Worm (Caenorhabditis elegans) whole organism, L1 larva: ENCODE measurements around the gene C28A5.6.

Source experiments
- C04F5.9 ChIP-seq: sonication (generic microtip); optimal IDR thresholded peaks from 2 replicates; lab custom pipeline; 2016; ENCODE audit warnings: missing genetic modification characterization, missing compliant biosample characterization
- C16A3.4 ChIP-seq: fragments of 150-350 bp; optimal IDR thresholded peaks from 2 replicates; lab custom pipeline; 2014; ENCODE audit warnings: missing biosample characterization, missing genetic modification characterization
- Y116A8C.19 ChIP-seq: sonication (generic microtip); optimal IDR thresholded peaks from 2 replicates; lab custom pipeline; 2016; ENCODE audit warnings: missing compliant biosample characterization, missing genetic modification characterization, borderline replicate concordance
- aha-1 ChIP-seq: fragments of 150-350 bp; optimal IDR thresholded peaks from 2 replicates; lab custom pipeline; 2014; ENCODE audit warnings: missing biosample characterization, missing genetic modification characterization
- alr-1 ChIP-seq: fragments of 200-800 bp; sonication (Bioruptor generic); optimal IDR thresholded peaks from 2 replicates; lab custom pipeline; 2018; ENCODE audit warnings: borderline replicate concordance, mild to moderate bottlenecking, missing genetic modification characterization, missing compliant biosample characterization
- ama-1 ChIP-seq: fragments of 150-350 bp; optimal IDR thresholded peaks from 2 replicates; lab custom pipeline; 2014
- ceh-63 ChIP-seq: fragments of 200-800 bp; sonication (Bioruptor generic); optimal IDR thresholded peaks from 2 replicates; lab custom pipeline; 2018; ENCODE audit warnings: mild to moderate bottlenecking, missing genetic modification characterization, missing compliant biosample characterization
- ces-1 ChIP-seq: fragments of 150-350 bp; optimal IDR thresholded peaks from 2 replicates; lab custom pipeline; 2014; ENCODE audit warnings: missing biosample characterization, missing genetic modification reagents, missing genetic modification characterization
- dpl-1 ChIP-seq, 3 experiments: fragments of 150-350 bp in 2 of 3; sonication (generic microtip) in 1 of 3; optimal IDR thresholded peaks; 2 replicates each; lab custom pipeline; 2014 to 2017; ENCODE audit warnings: missing biosample characterization in 3 of 3, missing genetic modification characterization in 3 of 3, missing genetic modification reagents in 3 of 3
- efl-3 ChIP-seq: fragments of 200-800 bp; sonication (Bioruptor generic); optimal IDR thresholded peaks from 2 replicates; lab custom pipeline; 2018; ENCODE audit warnings: mild to moderate bottlenecking, missing genetic modification characterization, missing compliant biosample characterization
- egl-27 ChIP-seq, 2 experiments: fragments of 150-350 bp in 1 of 2; sonication (generic microtip); optimal IDR thresholded peaks; 3 replicates each; lab custom pipeline; 2017 to 2018; ENCODE audit warnings: missing biosample characterization in 2 of 2, missing genetic modification characterization in 2 of 2, missing genetic modification reagents in 2 of 2
- elt-2 ChIP-seq: sonication (generic microtip); optimal IDR thresholded peaks from 2 replicates; lab custom pipeline; 2016; ENCODE audit warnings: missing genetic modification characterization, mild to moderate bottlenecking, inconsistent platforms, missing compliant biosample characterization, missing genetic modification reagents
- elt-3 ChIP-seq, 6 experiments: fragments of 150-350 bp in 1 of 6; sonication (generic microtip); optimal IDR thresholded peaks; 2 replicates each; lab custom pipeline; 2017 to 2018; ENCODE audit warnings: missing biosample characterization in 6 of 6, missing genetic modification characterization in 6 of 6, inconsistent platforms in 1 of 6
- fkh-10 ChIP-seq: sonication (generic microtip); optimal IDR thresholded peaks from 2 replicates; lab custom pipeline; 2017; ENCODE audit warnings: missing biosample characterization, missing genetic modification reagents, missing genetic modification characterization
- fkh-4 ChIP-seq: sonication (generic microtip); optimal IDR thresholded peaks from 2 replicates; lab custom pipeline; 2016; ENCODE audit warnings: missing compliant biosample characterization, missing genetic modification characterization, borderline replicate concordance
- fkh-8 ChIP-seq: sonication (generic microtip); optimal IDR thresholded peaks from 2 replicates; lab custom pipeline; 2016; ENCODE audit warnings: mild to moderate bottlenecking, missing genetic modification characterization, missing compliant biosample characterization
- fos-1 ChIP-seq: fragments of 150-350 bp; optimal IDR thresholded peaks from 2 replicates; lab custom pipeline; 2014; ENCODE audit warnings: missing biosample characterization, missing genetic modification characterization
- grh-1 ChIP-seq: fragments of 200-800 bp; sonication (Bioruptor generic); IDR thresholded peaks from 2 replicates; pipeline ENCODE4 v1.3.6; 2022; ENCODE audit warnings: missing genetic modification reagents, missing genetic modification characterization, missing compliant biosample characterization
- hlh-4 ChIP-seq: sonication (generic microtip); optimal IDR thresholded peaks from 2 replicates; lab custom pipeline; 2016; ENCODE audit warnings: mild to moderate bottlenecking, missing genetic modification characterization, missing compliant biosample characterization
- hpl-2 ChIP-seq: fragments of 150-350 bp; optimal IDR thresholded peaks from 2 replicates; lab custom pipeline; 2014; ENCODE audit warnings: missing biosample characterization, missing genetic modification reagents, missing genetic modification characterization
- lir-3 ChIP-seq: sonication (generic microtip); optimal IDR thresholded peaks from 2 replicates; lab custom pipeline; 2016; ENCODE audit warnings: mild to moderate bottlenecking, missing genetic modification characterization, moderate library complexity, missing compliant biosample characterization; ENCODE audit not compliant: poor library complexity
- lsy-2 ChIP-seq, 2 experiments: fragments of 150-350 bp; optimal IDR thresholded peaks; 2 replicates each; lab custom pipeline; 2014; ENCODE audit warnings: missing biosample characterization in 2 of 2, missing genetic modification characterization in 2 of 2
- mab-9 ChIP-seq: fragments of 200-800 bp; sonication (Bioruptor generic); IDR thresholded peaks from 2 replicates; pipeline ENCODE4 v1.3.6; 2022; ENCODE audit warnings: missing genetic modification reagents, missing genetic modification characterization, missing compliant biosample characterization
- mdl-1 ChIP-seq, 2 experiments: fragments of 150-350 bp; optimal IDR thresholded peaks; 2 replicates each; lab custom pipeline; 2014 to 2017; ENCODE audit warnings: missing biosample characterization in 2 of 2, missing genetic modification characterization in 2 of 2, inconsistent platforms in 1 of 2
- mep-1 ChIP-seq: fragments of 150-350 bp; optimal IDR thresholded peaks from 2 replicates; lab custom pipeline; 2014; ENCODE audit warnings: missing biosample characterization, missing genetic modification characterization
- nhr-11 ChIP-seq: fragments of 150-350 bp; optimal IDR thresholded peaks from 2 replicates; lab custom pipeline; 2014; ENCODE audit warnings: missing biosample characterization, missing genetic modification characterization
- nhr-237 ChIP-seq: fragments of 150-350 bp; optimal IDR thresholded peaks from 2 replicates; lab custom pipeline; 2014; ENCODE audit warnings: missing biosample characterization, missing genetic modification characterization
- nhr-28 ChIP-seq: fragments of 150-350 bp; optimal IDR thresholded peaks from 2 replicates; lab custom pipeline; 2014; ENCODE audit warnings: missing biosample characterization, missing genetic modification characterization
- nhr-76 ChIP-seq: sonication (generic microtip); optimal IDR thresholded peaks from 2 replicates; lab custom pipeline; 2017; ENCODE audit warnings: missing biosample characterization, missing genetic modification characterization
- nhr-77 ChIP-seq: fragments of 150-350 bp; optimal IDR thresholded peaks from 2 replicates; lab custom pipeline; 2014; ENCODE audit warnings: missing biosample characterization, missing genetic modification characterization
- nhr-84 ChIP-seq: sonication (generic microtip); optimal IDR thresholded peaks from 2 replicates; lab custom pipeline; 2017; ENCODE audit warnings: missing biosample characterization, missing genetic modification characterization
- pqm-1 ChIP-seq: sonication (generic microtip); optimal IDR thresholded peaks from 3 replicates; lab custom pipeline; 2017; ENCODE audit warnings: missing biosample characterization, missing genetic modification characterization
- rnt-1 ChIP-seq: sonication (generic microtip); optimal IDR thresholded peaks from 2 replicates; lab custom pipeline; 2016; ENCODE audit warnings: mild to moderate bottlenecking, missing genetic modification characterization, moderate library complexity, missing compliant biosample characterization
- skn-1 ChIP-seq: fragments of 150-350 bp; optimal IDR thresholded peaks from 2 replicates; lab custom pipeline; 2014; ENCODE audit warnings: missing biosample characterization, missing genetic modification characterization
- sox-4 ChIP-seq: sonication (generic microtip); optimal IDR thresholded peaks from 2 replicates; lab custom pipeline; 2016; ENCODE audit warnings: missing genetic modification characterization, missing compliant biosample characterization
- sup-37 ChIP-seq: fragments of 200-800 bp; sonication (Bioruptor generic); optimal IDR thresholded peaks from 2 replicates; lab custom pipeline; 2018; ENCODE audit warnings: mild to moderate bottlenecking, missing genetic modification characterization, missing compliant biosample characterization
- swsn-7 ChIP-seq: sonication (generic microtip); optimal IDR thresholded peaks from 2 replicates; lab custom pipeline; 2016; ENCODE audit warnings: missing genetic modification characterization, missing compliant biosample characterization
- unc-130 ChIP-seq: fragments of 150-350 bp; optimal IDR thresholded peaks from 2 replicates; lab custom pipeline; 2017; ENCODE audit warnings: missing biosample characterization, missing genetic modification characterization, inconsistent platforms
- unc-62 ChIP-seq: fragments of 150-350 bp; optimal IDR thresholded peaks from 2 replicates; lab custom pipeline; 2014; ENCODE audit warnings: missing biosample characterization, missing genetic modification reagents, missing genetic modification characterization
- unc-86 ChIP-seq: sonication (generic microtip); optimal IDR thresholded peaks from 2 replicates; lab custom pipeline; 2016; ENCODE audit warnings: missing genetic modification characterization, missing compliant biosample characterization
- unc-98 ChIP-seq: fragments of 200-800 bp; sonication (Bioruptor generic); IDR thresholded peaks from 2 replicates; pipeline ENCODE4 v1.3.6; 2022; ENCODE audit warnings: missing genetic modification characterization, missing compliant biosample characterization
- vab-15 ChIP-seq: sonication (generic microtip); optimal IDR thresholded peaks from 2 replicates; lab custom pipeline; 2017; ENCODE audit warnings: missing genotype, mild to moderate bottlenecking, missing genetic modification characterization, missing compliant biosample characterization
- zag-1 ChIP-seq: fragments of 150-350 bp; optimal IDR thresholded peaks from 2 replicates; lab custom pipeline; 2014; ENCODE audit warnings: missing biosample characterization, missing genetic modification characterization
- zip-4 ChIP-seq: fragments of 200-800 bp; sonication (Bioruptor generic); optimal IDR thresholded peaks from 2 replicates; lab custom pipeline; 2018; ENCODE audit warnings: mild to moderate bottlenecking, missing genetic modification characterization, moderate library complexity, missing compliant biosample characterization
- ztf-11 ChIP-seq, 2 experiments: sonication (generic microtip); optimal IDR thresholded peaks; 2 replicates each; lab custom pipeline; 2016 to 2017; ENCODE audit warnings: missing genetic modification characterization in 2 of 2, missing biosample characterization in 1 of 2, missing compliant biosample characterization in 1 of 2

Gene C28A5.6

DNA sequence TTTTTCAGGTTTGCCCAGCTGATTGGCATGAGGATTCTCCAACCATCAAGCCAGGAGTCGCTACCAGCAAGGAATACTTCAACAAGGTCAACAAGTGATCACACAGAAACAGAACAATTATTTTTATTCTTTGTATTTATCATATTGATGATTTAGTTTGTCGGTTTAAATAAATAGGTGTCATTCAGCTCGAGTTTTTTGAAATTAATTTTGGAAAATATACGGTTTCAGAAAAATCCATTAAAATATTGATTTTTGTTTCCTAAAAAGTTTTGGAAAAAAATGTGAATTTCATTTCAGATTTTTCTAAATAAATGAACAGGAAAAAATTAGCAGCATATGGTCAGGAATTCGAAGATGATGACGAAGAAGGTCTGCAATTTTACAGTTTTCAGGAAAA lies 21.1 kb downstream of the C28A5.6 start, which contains the start of gene gpch-1:
Gene gpch-1 (plus strand): TSS at position 301 of the 400 bp plus-strand sequence.
- TF ChIP-seq nhr-84 (no peak), fos-1 (no peak), pqm-1 (tag; lab: Kevin White, UChicago) (no peak), nhr-237 (tag; lab: Kevin White, UChicago) (no peak), ces-1 (GFP tag; lab: Kevin White, UChicago) (no peak), sup-37 (no peak), grh-1 (no peak), egl-27 (tag; optimal IDR thresholded peaks at IDR 0.05; lab: Kevin White, UChicago) (no peak), lir-3 (no peak), unc-130 (tag; lab: Kevin White, UChicago) (no peak), aha-1 (tag; lab: Kevin White, UChicago) (no peak), rnt-1 (tag; lab: Kevin White, UChicago) (no peak)
- TF ChIP-seq, all 84 proteins: peak for 0

- TF ChIP-seq lsy-2 (tag; optimal IDR thresholded peaks at IDR 0.05; lab: Kevin White, UChicago) (no peak), zag-1 (no peak), swsn-7 (no peak), skn-1 (tag; lab: Kevin White, UChicago) (no peak), nhr-11 (tag; lab: Kevin White, UChicago) (no peak), efl-3 (no peak), pqm-1 (tag; lab: Kevin White, UChicago) (no peak)
These were observed 22.2 kb downstream of the C28A5.6 start, which contains the start of gene prdx-3 for ce11 chrIII:4407144-4407543. Gene prdx-3 (plus strand): TSS chrIII:4407444.

ce11 chrIII:4405986-4406385 lies 23.3 kb downstream of the C28A5.6 start, which contains the start of gene rnp-4:
Gene rnp-4 (plus strand): TSS chrIII:4406286.
- no peak for TF ChIP-seq lir-3
- TF ChIP-seq egl-27 (tag; optimal IDR thresholded peaks at IDR 0.05; lab: Kevin White, UChicago) = no peak
- no peak for TF ChIP-seq pqm-1 (tag; lab: Kevin White, UChicago)
- TF ChIP-seq C16A3.4 = no peak
- TF ChIP-seq ces-1 (GFP tag; lab: Kevin White, UChicago) = no peak
- TF ChIP-seq aha-1 (tag; lab: Kevin White, UChicago) = no peak

DNA sequence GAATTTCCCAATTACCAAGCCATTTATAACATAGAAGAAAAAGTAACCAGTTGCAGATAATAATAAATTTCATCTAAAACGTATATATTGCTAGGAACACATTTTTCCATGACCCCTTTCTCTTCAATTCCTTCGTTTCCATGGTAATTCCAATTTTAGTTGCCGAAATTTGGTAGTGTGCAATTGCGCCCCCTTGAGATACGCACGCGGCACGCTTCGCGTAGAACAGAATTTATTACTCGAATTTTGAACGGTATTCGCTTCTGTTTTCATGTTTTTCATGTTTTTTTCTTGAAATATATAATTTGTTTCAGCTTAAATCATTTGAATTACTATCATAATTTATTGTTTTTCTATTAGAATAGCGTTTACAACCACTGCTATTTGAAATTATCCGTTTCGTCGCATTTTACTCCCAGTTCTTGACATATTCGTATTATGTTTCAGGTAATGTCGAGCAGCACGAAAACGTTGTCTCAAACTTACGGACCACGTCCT lies 24.9 kb downstream of the C28A5.6 start, which contains the start of the genes R07E5.17 and snfc-5:
Gene R07E5.17 (minus strand): TSS at position 98 of the 498 bp plus-strand sequence.
Gene snfc-5 (plus strand): TSS at position 448 of the 498 bp plus-strand sequence.
- TF ChIP-seq sox-4 (tag; lab: Kevin White, UChicago) (no peak), ama-1 (lab: Kevin White, UChicago) (no peak), hlh-4 (tag; lab: Kevin White, UChicago) (no peak), mdl-1 (tag; optimal IDR thresholded peaks at IDR 0.05; lab: Kevin White, UChicago) (peak in 1 of 2 experiments; percentile 46), C16A3.4 (peak; percentile 55), unc-98 (no peak), rnt-1 (tag; lab: Kevin White, UChicago) (no peak), fkh-8 (peak; percentile 14), efl-3 (no peak), vab-15 (tag; lab: Kevin White, UChicago) (no peak), elt-2 (tag; lab: Kevin White, UChicago) (no peak), C04F5.9 (tag; lab: Kevin White, UChicago) (no peak), ces-1 (GFP tag; lab: Kevin White, UChicago) (no peak), hpl-2 (no peak), ztf-11 (tag; optimal IDR thresholded peaks at IDR 0.05; lab: Kevin White, UChicago) (no peak), fkh-10 (GFP tag; lab: Kevin White, UChicago) (no peak), alr-1 (no peak), elt-3 (tag; optimal IDR thresholded peaks at IDR 0.05; lab: Kevin White, UChicago) (no peak), Y116A8C.19 (tag; lab: Kevin White, UChicago) (no peak), nhr-77 (tag; lab: Kevin White, UChicago) (peak; percentile 4), nhr-28 (tag; lab: Kevin White, UChicago) (no peak), unc-86 (tag; lab: Kevin White, UChicago) (no peak), mab-9 (GFP tag; lab: Robert Waterston, UW) (no peak), unc-62 (GFP tag; lab: Kevin White, UChicago) (no peak), zip-4 (GFP tag; lab: Kevin White, UChicago) (no peak), nhr-84 (no peak), fkh-4 (no peak), swsn-7 (no peak), dpl-1 (GFP tag; optimal IDR thresholded peaks at IDR 0.05; lab: Kevin White, UChicago) (peak; percentile 34 to 71 (median 52)), aha-1 (tag; lab: Kevin White, UChicago) (no peak), ceh-63 (GFP tag; lab: Kevin White, UChicago) (no peak), mep-1 (tag; lab: Kevin White, UChicago) (peak; percentile 59), nhr-76 (no peak)
